Fruit fly (Drosophila melanogaster) whole organism, embryonic: ENCODE data around the gene CG1354.

Source experiments
- CG4617 ChIP-seq: fragments of 200-800 bp; sonication (Bioruptor generic); optimal IDR thresholded peaks from 3 replicates; lab custom pipeline; 2016; ENCODE audit warnings: missing biosample characterization, missing genetic modification characterization, borderline replicate concordance
- Lhr ChIP-seq: fragments of 200-800 bp; sonication (Bioruptor generic); optimal IDR thresholded peaks from 3 replicates; lab custom pipeline; 2017; ENCODE audit warnings: mild to moderate bottlenecking, missing biosample characterization, missing genetic modification reagents, missing genetic modification characterization
- Mad ChIP-seq: fragments of 200-800 bp; sonication (Bioruptor generic); optimal IDR thresholded peaks from 2 replicates; lab custom pipeline; 2016; ENCODE audit warnings: missing biosample characterization, missing genetic modification characterization
- psq ChIP-seq: fragments of 200-800 bp; sonication (Bioruptor generic); optimal IDR thresholded peaks from 2 replicates; lab custom pipeline; 2017; ENCODE audit warnings: missing biosample characterization, missing genetic modification characterization
- repo ChIP-seq: fragments of 200-800 bp; sonication (Bioruptor generic); optimal IDR thresholded peaks from 2 replicates; lab custom pipeline; 2016; ENCODE audit warnings: missing biosample characterization, missing genetic modification characterization

DNA sequence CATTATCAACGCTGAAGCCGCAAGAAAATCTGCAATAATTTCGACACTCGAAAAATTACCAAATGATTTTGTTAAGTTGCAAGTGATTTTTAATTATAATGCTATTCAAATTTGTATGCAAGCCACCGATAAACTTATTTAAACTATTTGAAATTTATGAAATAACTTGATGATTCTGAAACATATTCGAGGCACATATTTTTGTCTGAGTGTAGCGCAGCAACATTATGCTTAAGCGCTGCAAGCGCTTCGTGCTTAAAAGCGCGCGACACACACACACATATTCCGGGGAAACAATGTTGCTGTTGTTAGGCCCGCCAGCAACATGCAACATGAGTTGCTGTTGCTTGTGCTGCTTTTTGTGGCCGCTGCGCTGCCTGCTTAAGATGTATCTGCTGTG, 40.0 kb upstream of the CG1354 start:
- TF ChIP-seq psq (GFP tag; lab: Kevin White, UChicago) (no peak), repo (GFP tag; lab: Kevin White, UChicago) (no peak), CG4617 (no peak), Mad (GFP tag; lab: Kevin White, UChicago) (no peak), Lhr (no peak)
